Fruit fly (Drosophila melanogaster): ENCODE results near the gene Mat89Ba.

Mat89Ba gene

DNA sequence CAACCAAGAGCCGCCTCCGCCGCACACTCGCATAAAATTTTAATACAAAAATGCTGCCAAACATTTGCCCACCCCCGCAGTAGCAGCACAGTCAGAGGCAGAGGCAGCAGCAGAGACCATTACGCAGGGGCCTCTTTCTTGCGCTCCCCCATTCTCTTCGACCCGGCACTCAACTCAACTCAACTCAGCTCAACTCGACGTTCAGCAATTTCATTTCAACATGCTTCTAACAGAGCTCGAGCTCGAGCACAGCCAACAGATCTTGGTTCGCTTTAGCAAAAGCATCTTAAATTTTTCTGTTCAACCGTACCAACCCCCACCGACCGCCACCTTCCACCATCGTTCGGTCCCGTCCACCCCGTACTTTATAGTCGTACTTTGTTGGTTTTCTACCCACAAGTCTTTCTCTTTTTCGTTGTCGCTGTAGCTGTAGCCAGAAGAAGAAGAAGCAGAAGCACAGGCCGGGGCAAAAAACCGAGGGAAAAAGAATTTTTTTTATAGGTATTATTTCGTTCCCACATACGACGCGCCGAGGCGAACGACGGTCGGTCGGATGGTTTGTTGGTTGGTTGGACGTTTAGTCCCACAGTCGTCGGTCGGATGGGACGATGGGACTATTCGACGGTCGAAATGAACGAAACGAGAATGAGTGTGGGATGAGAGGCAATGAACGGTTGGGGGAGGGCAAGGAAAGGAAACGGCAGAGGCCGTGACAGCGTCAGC is 36.8 kb downstream of the Mat89Ba start (continued):
- TF ChIP-seq amos (GFP tag; IDR thresholded peaks at IDR 0.05; ENCODE audit: partially characterized antibody), result no peak
- TF ChIP-seq pfk (GFP tag; optimal IDR thresholded peaks at IDR 0.05), result peak; percentile 86
- TF ChIP-seq her (GFP tag; optimal IDR thresholded peaks at IDR 0.05), result peak; percentile 7
- peak; percentile 54 for TF ChIP-seq ash1 (GFP tag; optimal IDR thresholded peaks at IDR 0.05)
- TF ChIP-seq az2 (GFP tag; optimal IDR thresholded peaks at IDR 0.05), result no peak
- TF ChIP-seq cato (GFP tag; optimal IDR thresholded peaks at IDR 0.05; ENCODE audit: borderline replicate concordance), result no peak
- TF ChIP-seq h (optimal IDR thresholded peaks at IDR 0.05), result no peak
- TF ChIP-seq CG43689 (GFP tag; IDR thresholded peaks at IDR 0.05), result no peak
- no peak for TF ChIP-seq Adf1 (GFP tag; IDR thresholded peaks at IDR 0.05)
- peak; percentile 35 for TF ChIP-seq NC2β (GFP tag; optimal IDR thresholded peaks at IDR 0.05)
- no peak for TF ChIP-seq CG15696 (tag; optimal IDR thresholded peaks at IDR 0.05)
- TF ChIP-seq CG7987 (GFP tag; optimal IDR thresholded peaks at IDR 0.05), result peak; percentile 26
- TF ChIP-seq CG11085 (GFP tag; IDR thresholded peaks at IDR 0.05), result no peak
- TF ChIP-seq lab (GFP tag; optimal IDR thresholded peaks at IDR 0.05), result no peak
- no peak for TF ChIP-seq fru (optimal IDR thresholded peaks at IDR 0.05)
- TF ChIP-seq br (optimal IDR thresholded peaks at IDR 0.05), result no peak
- TF ChIP-seq NFAT (GFP tag; IDR thresholded peaks at IDR 0.05), result no peak
- peak; percentile 60 for TF ChIP-seq CG3163 (GFP tag; optimal IDR thresholded peaks at IDR 0.05)
- no peak for TF ChIP-seq MTF-1 (GFP tag; optimal IDR thresholded peaks at IDR 0.05; ENCODE audit: borderline replicate concordance)
- no peak for TF ChIP-seq CG3407 (GFP tag; optimal IDR thresholded peaks at IDR 0.05)
- peak; percentile 24; the same call in 1 of the 4 replicates for TF ChIP-seq Gug (GFP tag; IDR thresholded peaks at IDR 0.05)
- no peak for TF ChIP-seq gsb (GFP tag; IDR thresholded peaks at IDR 0.05)
- TF ChIP-seq Meics (GFP tag; optimal IDR thresholded peaks at IDR 0.05), result no peak
- TF ChIP-seq Dek (tag; optimal IDR thresholded peaks at IDR 0.05), result no peak
- TF ChIP-seq CG14860 (GFP tag; IDR thresholded peaks at IDR 0.05; ENCODE audit: partially characterized antibody), result no peak
- TF ChIP-seq pum (GFP tag; optimal IDR thresholded peaks at IDR 0.05), result no peak
- TF ChIP-seq disco-r (GFP tag; optimal IDR thresholded peaks at IDR 0.05), result peak; percentile 36
- TF ChIP-seq wek (GFP tag; optimal IDR thresholded peaks at IDR 0.05), result no peak
- TF ChIP-seq sd (tag; optimal IDR thresholded peaks at IDR 0.05), result peak; percentile 83
- no peak for TF ChIP-seq slou (GFP tag; optimal IDR thresholded peaks at IDR 0.05)
- peak; percentile 47 for TF ChIP-seq nerfin-1 (tag; optimal IDR thresholded peaks at IDR 0.05)
- no peak for TF ChIP-seq CG17359 (tag; optimal IDR thresholded peaks at IDR 0.05)
- TF ChIP-seq CG6254 (GFP tag; optimal IDR thresholded peaks at IDR 0.05), result no peak
- no peak for TF ChIP-seq tup (GFP tag; optimal IDR thresholded peaks at IDR 0.05)
- no peak for TF ChIP-seq chinmo (GFP tag; IDR thresholded peaks at IDR 0.05; ENCODE audit: partially characterized antibody)
- TF ChIP-seq org-1 (GFP tag; optimal IDR thresholded peaks at IDR 0.05), result no peak
- peak; percentile 45 for TF ChIP-seq CG15514 (GFP tag; optimal IDR thresholded peaks at IDR 0.05)
- peak; percentile 87 for TF ChIP-seq CG34376 (GFP tag; optimal IDR thresholded peaks at IDR 0.05)
- no peak for TF ChIP-seq Sry-β (GFP tag; optimal IDR thresholded peaks at IDR 0.05)
- TF ChIP-seq CG3726 (GFP tag; IDR thresholded peaks at IDR 0.05), result no peak
- no peak for TF ChIP-seq CG8388 (GFP tag; optimal IDR thresholded peaks at IDR 0.05)
- no peak for TF ChIP-seq D (optimal IDR thresholded peaks at IDR 0.05)
- TF ChIP-seq D (GFP tag; optimal IDR thresholded peaks at IDR 0.05), result no peak
- TF ChIP-seq Aef1 (GFP tag; IDR thresholded peaks at IDR 0.05), result no peak
- peak; percentile 86 for TF ChIP-seq corto (GFP tag; optimal IDR thresholded peaks at IDR 0.05)
- TF ChIP-seq twi (tag; optimal IDR thresholded peaks at IDR 0.05), result no peak
- no peak for TF ChIP-seq Hmr (GFP tag; optimal IDR thresholded peaks at IDR 0.05)
- peak; percentile 91 for TF ChIP-seq ftz-f1 (GFP tag; optimal IDR thresholded peaks at IDR 0.05)
- TF ChIP-seq dysf (GFP tag; IDR thresholded peaks at IDR 0.05), result no peak
- 0 out of 3 replicates have a peak, but pooled peaks have one; percentile 5 for TF ChIP-seq CG7357 (GFP tag; IDR thresholded peaks at IDR 0.05)
- no peak for TF ChIP-seq NK7.1 (GFP tag; optimal IDR thresholded peaks at IDR 0.05)
